Fruit fly (Drosophila melanogaster): ENCODE data around the gene Dd.

- TF ChIP-seq toe (GFP tag; optimal IDR thresholded peaks at IDR 0.05) (no peak), CG1620 (GFP tag; optimal IDR thresholded peaks at IDR 0.05) (no peak)
These were observed 41.8 kb downstream of the Dd start for dm6 chrX:21282035-21282434.
